Fruit fly (Drosophila melanogaster) whole organism, embryonic: ENCODE results near the gene IntS9.

ENCODE experiments used
- Abd-B ChIP-seq: fragments of 200-800 bp; sonication (Bioruptor generic); optimal IDR thresholded peaks from 2 replicates; lab custom pipeline; 2018; ENCODE audit warnings: missing biosample characterization, mild to moderate bottlenecking, missing genetic modification characterization, moderate library complexity
- CG10565 ChIP-seq: fragments of 200-800 bp; sonication (Bioruptor generic); optimal IDR thresholded peaks from 3 replicates; lab custom pipeline; 2016; ENCODE audit warnings: missing biosample characterization, mild to moderate bottlenecking, missing genetic modification characterization
- CG10654 ChIP-seq: fragments of 200-800 bp; sonication (Bioruptor generic); optimal IDR thresholded peaks from 2 replicates; lab custom pipeline; 2016; ENCODE audit warnings: missing biosample characterization, missing genetic modification characterization
- CG11247 ChIP-seq: fragments of 200-800 bp; sonication (Bioruptor generic); IDR thresholded peaks from 2 replicates; pipeline ENCODE4 v1.3.6; 2022; ENCODE audit warnings: missing biosample characterization, missing genetic modification characterization
- CG11696 ChIP-seq: fragments of 200-800 bp; sonication (Bioruptor generic); IDR thresholded peaks from 2 replicates; pipeline ENCODE4 v1.3.6; 2022; ENCODE audit warnings: missing biosample characterization, missing genetic modification characterization
- CG12659 ChIP-seq: fragments of 200-800 bp; sonication (Bioruptor generic); optimal IDR thresholded peaks from 3 replicates; lab custom pipeline; 2017; ENCODE audit warnings: mild to moderate bottlenecking, missing biosample characterization, missing genetic modification reagents, missing genetic modification characterization
- CG13424 ChIP-seq: fragments of 200-800 bp; sonication (Bioruptor generic); optimal IDR thresholded peaks from 2 replicates; lab custom pipeline; 2019; ENCODE audit warnings: missing biosample characterization, mild to moderate bottlenecking, missing genetic modification characterization, moderate library complexity
- CG14965 ChIP-seq: fragments of 200-800 bp; sonication (Bioruptor generic); optimal IDR thresholded peaks from 2 replicates; lab custom pipeline; 2016; ENCODE audit warnings: missing biosample characterization, missing genetic modification characterization, borderline replicate concordance
- CG16863 ChIP-seq: fragments of 200-800 bp; sonication (Bioruptor generic); optimal IDR thresholded peaks from 3 replicates; lab custom pipeline; 2016; ENCODE audit warnings: missing biosample characterization, missing genetic modification characterization
- CG18262 ChIP-seq: fragments of 200-800 bp; optimal IDR thresholded peaks from 3 replicates; lab custom pipeline; 2019; ENCODE audit warnings: missing biosample characterization, mild to moderate bottlenecking, missing genetic modification characterization, moderate library complexity
- CG2116 ChIP-seq: fragments of 200-800 bp; sonication (Bioruptor generic); optimal IDR thresholded peaks from 3 replicates; lab custom pipeline; 2018; ENCODE audit warnings: missing biosample characterization, mild to moderate bottlenecking, missing genetic modification characterization
- CG2712 ChIP-seq: fragments of 200-800 bp; optimal IDR thresholded peaks from 3 replicates; lab custom pipeline; 2019; ENCODE audit warnings: missing biosample characterization, mild to moderate bottlenecking, missing genetic modification characterization, moderate library complexity
- CG3847 ChIP-seq: fragments of 200-800 bp; sonication (Bioruptor generic); IDR thresholded peaks from 2 replicates; pipeline ENCODE4 v1.3.6; 2022; ENCODE audit warnings: missing biosample characterization, missing genetic modification characterization
- CG4404 ChIP-seq: fragments of 200-800 bp; sonication (Bioruptor generic); IDR thresholded peaks from 2 replicates; pipeline ENCODE4 v1.3.6; 2022; ENCODE audit warnings: missing biosample characterization, missing genetic modification characterization
- CG7839 ChIP-seq: fragments of 200-800 bp; sonication (Bioruptor generic); optimal IDR thresholded peaks from 3 replicates; lab custom pipeline; 2018; ENCODE audit warnings: missing biosample characterization, mild to moderate bottlenecking, missing genetic modification characterization, moderate library complexity
- CG9437 ChIP-seq: fragments of 200-800 bp; sonication (Bioruptor generic); optimal IDR thresholded peaks from 2 replicates; lab custom pipeline; 2018; ENCODE audit warnings: missing biosample characterization, mild to moderate bottlenecking, missing genetic modification characterization
- Dll ChIP-seq: fragments of 200-800 bp; sonication (Bioruptor generic); IDR thresholded peaks from 4 replicates; pipeline ENCODE4 v1.3.6; 2022; ENCODE audit warnings: missing biosample characterization, missing genetic modification characterization; ENCODE audit not compliant: partially characterized antibody
- Doc3 ChIP-seq: fragments of 200-800 bp; sonication (Bioruptor generic); IDR thresholded peaks from 3 replicates; pipeline ENCODE4 v1.3.6; 2022; ENCODE audit warnings: missing biosample characterization, missing genetic modification characterization; ENCODE audit not compliant: partially characterized antibody
- E2f1 ChIP-seq: fragments of 200-800 bp; sonication (Bioruptor generic); IDR thresholded peaks from 2 replicates; pipeline ENCODE4 v1.3.6; 2022; ENCODE audit warnings: missing biosample characterization, missing genetic modification characterization
- E2f2 ChIP-seq: fragments of 200-800 bp; sonication (Bioruptor generic); IDR thresholded peaks from 2 replicates; pipeline ENCODE4 v1.3.6; 2022; ENCODE audit warnings: missing biosample characterization, missing genetic modification characterization
- HLH4C ChIP-seq: fragments of 200-800 bp; sonication (Bioruptor generic); IDR thresholded peaks from 3 replicates; pipeline ENCODE4 v1.3.6; 2022; ENCODE audit warnings: missing biosample characterization, missing genetic modification characterization; ENCODE audit not compliant: partially characterized antibody
- Hey ChIP-seq: fragments of 200-800 bp; sonication (Bioruptor generic); optimal IDR thresholded peaks from 3 replicates; lab custom pipeline; 2018; ENCODE audit warnings: missing biosample characterization, mild to moderate bottlenecking, missing genetic modification characterization
- Hmx ChIP-seq: fragments of 200-800 bp; sonication (Bioruptor generic); optimal IDR thresholded peaks from 2 replicates; lab custom pipeline; 2016; ENCODE audit warnings: missing biosample characterization, missing genetic modification characterization
- Kr ChIP-seq: fragments of 200-800 bp; sonication (Bioruptor generic); optimal IDR thresholded peaks from 2 replicates; lab custom pipeline; 2017; ENCODE audit warnings: missing biosample characterization, mild to moderate bottlenecking, missing genetic modification characterization
- Lim3 ChIP-seq: fragments of 200-800 bp; sonication (Bioruptor generic); IDR thresholded peaks from 2 replicates; pipeline ENCODE4 v1.3.6; 2022; ENCODE audit warnings: missing biosample characterization, missing genetic modification characterization
- Myb ChIP-seq: fragments of 200-800 bp; sonication (Bioruptor generic); optimal IDR thresholded peaks from 2 replicates; lab custom pipeline; 2016; ENCODE audit warnings: missing biosample characterization, missing genetic modification characterization
- Sin3A ChIP-seq: fragments of >200 bp; optimal IDR thresholded peaks from 2 replicates; lab custom pipeline; 2018
- Taf1 ChIP-seq: fragments of 200-800 bp; sonication (Bioruptor generic); IDR thresholded peaks from 2 replicates; pipeline ENCODE4 v1.3.6; 2022; ENCODE audit warnings: missing biosample characterization, missing genetic modification characterization
- Xrp1 ChIP-seq: fragments of 200-800 bp; sonication (Bioruptor generic); IDR thresholded peaks from 2 replicates; pipeline ENCODE4 v1.3.6; 2022; ENCODE audit warnings: missing biosample characterization, missing genetic modification characterization
- ci ChIP-seq: fragments of 200-800 bp; sonication (Bioruptor generic); IDR thresholded peaks from 3 replicates; pipeline ENCODE4 v1.3.6; 2022; ENCODE audit warnings: missing biosample characterization, missing genetic modification characterization
- crol ChIP-seq: fragments of 200-800 bp; sonication (Bioruptor generic); IDR thresholded peaks from 2 replicates; pipeline ENCODE4 v1.3.6; 2022; ENCODE audit warnings: missing biosample characterization, missing genetic modification characterization
- dpn ChIP-seq, 2 experiments: fragments of 200-800 bp; sonication (Bioruptor generic); optimal IDR thresholded peaks; 3 replicates each; lab custom pipeline; 2016; ENCODE audit warnings: missing biosample characterization in 2 of 2, missing genetic modification characterization in 2 of 2
- en ChIP-seq: fragments of 200-800 bp; sonication (Bioruptor generic); optimal IDR thresholded peaks from 2 replicates; lab custom pipeline; 2016; ENCODE audit warnings: missing biosample characterization, missing genetic modification characterization
- fd96Cb ChIP-seq: fragments of 200-800 bp; sonication (Bioruptor generic); optimal IDR thresholded peaks from 2 replicates; lab custom pipeline; 2018; ENCODE audit warnings: missing biosample characterization, mild to moderate bottlenecking, missing genetic modification characterization, moderate library complexity
- kah ChIP-seq: fragments of 200-800 bp; sonication (Bioruptor generic); optimal IDR thresholded peaks from 2 replicates; lab custom pipeline; 2018; ENCODE audit warnings: missing biosample characterization, mild to moderate bottlenecking, missing genetic modification characterization
- lilli ChIP-seq: fragments of 200-800 bp; sonication (Bioruptor generic); optimal IDR thresholded peaks from 3 replicates; lab custom pipeline; 2016; ENCODE audit warnings: missing biosample characterization, missing genetic modification characterization
- lmd ChIP-seq: fragments of 200-800 bp; sonication (Bioruptor generic); IDR thresholded peaks from 2 replicates; pipeline ENCODE4 v1.3.6; 2022; ENCODE audit warnings: missing biosample characterization, missing genetic modification characterization
- nmo ChIP-seq: fragments of 200-800 bp; sonication (Bioruptor generic); optimal IDR thresholded peaks from 2 replicates; lab custom pipeline; 2018; ENCODE audit warnings: missing biosample characterization, mild to moderate bottlenecking, missing genetic modification characterization, moderate library complexity
- pan ChIP-seq, 4 experiments: fragments of >200 bp in 3 of 4; fragments of 200-800 bp in 1 of 4; sonication (Bioruptor generic) in 1 of 4; optimal IDR thresholded peaks in 3 of 4; IDR thresholded peaks in 1 of 4; 2 replicates each; pipeline versions ENCODE4 v1.3.6 to Lab custom; 2017 to 2022; ENCODE audit warnings: missing biosample characterization in 2 of 4, missing genetic modification characterization in 2 of 4, mixed read lengths in 1 of 4
- pnt ChIP-seq: fragments of 200-800 bp; sonication (Bioruptor generic); optimal IDR thresholded peaks from 3 replicates; lab custom pipeline; 2016; ENCODE audit warnings: missing biosample characterization, missing genetic modification characterization
- pros ChIP-seq: fragments of 200-800 bp; sonication (Bioruptor generic); optimal IDR thresholded peaks from 3 replicates; lab custom pipeline; 2019; ENCODE audit warnings: missing biosample characterization, mild to moderate bottlenecking, missing genetic modification characterization, moderate library complexity
- ranshi ChIP-seq: fragments of 200-800 bp; sonication (Bioruptor generic); IDR thresholded peaks from 2 replicates; pipeline ENCODE4 v1.3.6; 2022; ENCODE audit warnings: missing biosample characterization, missing genetic modification characterization
- sens ChIP-seq: fragments of 200-800 bp; sonication (Bioruptor generic); peaks from one replicate; lab custom pipeline; 2016; ENCODE audit warnings: missing biosample characterization, missing genetic modification characterization
- sens-2 ChIP-seq: fragments of 200-800 bp; sonication (Bioruptor generic); IDR thresholded peaks from 2 replicates; pipeline ENCODE4 v1.3.6; 2022; ENCODE audit warnings: missing biosample characterization, missing genetic modification characterization
- sima ChIP-seq: fragments of 200-800 bp; sonication (Bioruptor generic); optimal IDR thresholded peaks from 2 replicates; lab custom pipeline; 2016; ENCODE audit warnings: missing biosample characterization, missing genetic modification characterization
- ssp ChIP-seq: fragments of 200-800 bp; sonication (Bioruptor generic); IDR thresholded peaks from 2 replicates; pipeline ENCODE4 v1.3.6; 2022; ENCODE audit warnings: missing biosample characterization, missing genetic modification characterization
- tio ChIP-seq: fragments of 200-800 bp; sonication (Bioruptor generic); optimal IDR thresholded peaks from 2 replicates; lab custom pipeline; 2017; ENCODE audit warnings: missing biosample characterization, missing genetic modification characterization, inconsistent platforms
- tup ChIP-seq: fragments of 200-800 bp; sonication (Bioruptor generic); optimal IDR thresholded peaks from 2 replicates; lab custom pipeline; 2016; ENCODE audit warnings: missing biosample characterization, mild to moderate bottlenecking, missing genetic modification characterization, moderate library complexity
- zen2 ChIP-seq: fragments of 200-800 bp; sonication (Bioruptor generic); IDR thresholded peaks from 3 replicates; pipeline ENCODE4 v1.3.6; 2022; ENCODE audit warnings: missing biosample characterization, missing genetic modification characterization; ENCODE audit not compliant: partially characterized antibody

Gene IntS9

DNA sequence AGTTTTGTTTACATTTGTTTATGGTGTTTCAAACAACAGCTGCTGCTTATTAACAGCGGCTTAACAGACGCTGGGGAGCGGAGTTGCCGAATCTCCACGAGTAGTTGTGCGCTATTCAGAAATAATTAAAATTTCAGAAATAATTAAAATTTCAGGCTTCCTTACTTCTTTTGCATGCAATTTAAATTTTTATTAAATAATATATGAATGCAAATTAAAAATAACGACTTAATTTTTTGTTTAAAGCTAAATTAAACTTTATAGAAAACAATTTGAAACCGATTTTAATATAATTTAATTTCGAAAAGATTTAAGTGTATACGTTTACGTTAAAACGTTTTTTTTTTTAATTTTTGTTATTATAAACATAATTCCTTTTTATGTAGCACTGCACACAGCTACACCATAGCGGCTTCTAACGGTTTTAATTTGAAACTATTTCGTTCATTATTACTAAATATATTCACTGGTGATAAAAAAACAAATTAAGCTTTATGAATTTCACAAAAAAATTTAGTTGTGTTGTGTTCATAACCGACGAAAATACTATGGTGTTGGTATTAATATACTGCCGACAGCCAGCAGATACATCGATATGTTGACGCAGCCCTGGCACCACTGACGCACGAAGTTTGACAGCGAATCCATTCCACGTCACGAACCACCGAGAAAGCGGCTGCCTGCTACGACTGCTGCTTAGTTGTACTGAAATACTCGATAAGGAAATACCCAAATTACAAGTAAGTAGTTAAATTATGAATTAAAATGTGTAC is 23.7 kb upstream of the IntS9 start, which contains the start of gene SsRbeta (continued):
- peak; percentile 37 for TF ChIP-seq CG13424
- peak; percentile 42; the same call in 1 of the 2 replicates for TF ChIP-seq sens-2 (GFP tag; lab: Robert Waterston, UW)
- no peak for TF ChIP-seq pan (optimal IDR thresholded peaks at IDR 0.05; lab: Kevin White, UChicago)
- peak in 1 of 2 experiments; percentile 66 for TF ChIP-seq pan (GFP tag; optimal IDR thresholded peaks at IDR 0.05 in 1 of 2, IDR thresholded peaks at IDR 0.05 in 1 of 2)
- peak; percentile 56 for TF ChIP-seq CG2116
- peak; percentile 56 for TF ChIP-seq CG11696 (GFP tag; lab: Robert Waterston, UW)
- TF ChIP-seq CG11247 (GFP tag; lab: Robert Waterston, UW), result peak; percentile 56
- no peak for TF ChIP-seq dpn (GFP tag; optimal IDR thresholded peaks at IDR 0.05; lab: Kevin White, UChicago)
- TF ChIP-seq Xrp1 (GFP tag; lab: Robert Waterston, UW), result peak; percentile 56
- no peak for TF ChIP-seq Hey (tag; lab: Kevin White, UChicago)
- peak; percentile 43; the same call in 1 of the 2 replicates for TF ChIP-seq E2f2 (GFP tag; lab: Robert Waterston, UW)
- peak; percentile 37 for TF ChIP-seq Sin3A (lab: Kevin White, UChicago)
- TF ChIP-seq HLH4C (GFP tag; lab: Robert Waterston, UW), result peak; percentile 52; the same call in 2 of the 3 replicates
- no peak for TF ChIP-seq CG16863 (GFP tag; lab: Kevin White, UChicago)
- no peak for TF ChIP-seq Taf1
- peak; percentile 14 for TF ChIP-seq CG2712 (tag; lab: Kevin White, UChicago)
- TF ChIP-seq crol (GFP tag; lab: Robert Waterston, UW), result no peak
- peak; percentile 23; the same call in 1 of the 2 replicates for TF ChIP-seq CG3847 (GFP tag; lab: Robert Waterston, UW)
- TF ChIP-seq lilli (GFP tag; lab: Kevin White, UChicago), result no peak
- peak; percentile 9 for TF ChIP-seq CG7839
- TF ChIP-seq zen2 (GFP tag; lab: Robert Waterston, UW), result no peak; the same call in 2 of the 3 replicates
- no peak for TF ChIP-seq ssp (GFP tag; lab: Robert Waterston, UW)
- no peak for TF ChIP-seq CG9437 (GFP tag; lab: Kevin White, UChicago)
- peak; percentile 66 for TF ChIP-seq ranshi (GFP tag; lab: Robert Waterston, UW)
- peak; percentile 9 for TF ChIP-seq nmo (GFP tag; lab: Kevin White, UChicago)
- no peak for TF ChIP-seq Kr (GFP tag; lab: Kevin White, UChicago)
- no peak for TF ChIP-seq CG10565 (GFP tag; lab: Kevin White, UChicago)
- peak; percentile 83 for TF ChIP-seq ci (GFP tag; lab: Robert Waterston, UW)
- TF ChIP-seq fd96Cb (tag; lab: Kevin White, UChicago), result no peak
- peak; percentile 3 for TF ChIP-seq Abd-B (GFP tag; lab: Kevin White, UChicago)
- no peak for TF ChIP-seq CG10654 (GFP tag; lab: Kevin White, UChicago)
- no peak for TF ChIP-seq kah (GFP tag; lab: Kevin White, UChicago)
- TF ChIP-seq E2f1 (GFP tag; lab: Robert Waterston, UW), result peak; percentile 66
- TF ChIP-seq CG4404 (GFP tag; lab: Robert Waterston, UW), result no peak; the same call in 1 of the 2 replicates
- TF ChIP-seq pnt, result no peak
- TF ChIP-seq tup (GFP tag; lab: Kevin White, UChicago), result no peak
- peak; percentile 19 for TF ChIP-seq CG12659 (GFP tag; lab: Kevin White, UChicago)
- no peak for TF ChIP-seq pros (GFP tag; lab: Kevin White, UChicago)
- no peak for TF ChIP-seq Lim3 (GFP tag; lab: Robert Waterston, UW)
- peak; percentile 63 for TF ChIP-seq Myb (GFP tag; lab: Kevin White, UChicago)
- TF ChIP-seq Doc3 (GFP tag; lab: Robert Waterston, UW), result peak; percentile 69; the same call in 2 of the 3 replicates
- TF ChIP-seq lmd (GFP tag; lab: Robert Waterston, UW), result peak; percentile 4; the same call in 1 of the 2 replicates
- no peak for TF ChIP-seq sima (GFP tag; lab: Kevin White, UChicago)
- peak; percentile 33 for TF ChIP-seq tio (GFP tag; lab: Kevin White, UChicago)
- peak; percentile 45 for TF ChIP-seq sens
- peak; percentile 67 for TF ChIP-seq Dll
- no peak for TF ChIP-seq CG14965
- TF ChIP-seq en (GFP tag; lab: Kevin White, UChicago), result no peak
- TF ChIP-seq Hmx (GFP tag; lab: Kevin White, UChicago), result no peak
- TF ChIP-seq CG18262 (tag; lab: Kevin White, UChicago), result peak; percentile 43
